Fruit fly (Drosophila melanogaster) whole organism, pupa: ENCODE results near the gene dyw.

ENCODE experiments used
- CG13204 ChIP-seq: fragments of 200-800 bp; sonication (Bioruptor generic); optimal IDR thresholded peaks from 2 replicates; lab custom pipeline; 2018; ENCODE audit warnings: missing biosample characterization, mild to moderate bottlenecking, missing genetic modification characterization, moderate library complexity
- CG32121 ChIP-seq: fragments of 200-800 bp; sonication (Bioruptor generic); IDR thresholded peaks from 2 replicates; pipeline ENCODE4 v1.3.6; 2022; ENCODE audit warnings: missing biosample characterization, missing genetic modification characterization
- CG4496 ChIP-seq: fragments of 200-800 bp; sonication (Bioruptor generic); IDR thresholded peaks from 3 replicates; pipeline ENCODE4 v1.3.6; 2022; ENCODE audit warnings: missing biosample characterization, missing genetic modification characterization
- CG9948 ChIP-seq: fragments of 200-800 bp; sonication (Bioruptor generic); optimal IDR thresholded peaks from 2 replicates; lab custom pipeline; 2018; ENCODE audit warnings: missing biosample characterization, mild to moderate bottlenecking, missing genetic modification characterization, moderate library complexity
- EcR ChIP-seq: fragments of 200-800 bp; sonication (Bioruptor generic); optimal IDR thresholded peaks from 3 replicates; lab custom pipeline; 2019; ENCODE audit warnings: missing biosample characterization, missing genetic modification characterization, mild to moderate bottlenecking, moderate library complexity, missing genetic modification reagents
- Ets98B ChIP-seq: fragments of 200-800 bp; sonication (Bioruptor generic); IDR thresholded peaks from 2 replicates; pipeline ENCODE4 v1.3.6; 2022; ENCODE audit warnings: missing biosample characterization, missing genetic modification characterization
- Pif1A ChIP-seq: fragments of 200-800 bp; sonication (Bioruptor generic); optimal IDR thresholded peaks from 3 replicates; lab custom pipeline; 2016; ENCODE audit warnings: missing biosample characterization, missing genetic modification characterization
- Snoo ChIP-seq: fragments of 200-800 bp; sonication (Bioruptor generic); optimal IDR thresholded peaks from 3 replicates; lab custom pipeline; 2017; ENCODE audit warnings: missing biosample characterization, mild to moderate bottlenecking, missing genetic modification characterization, inconsistent platforms
- gl ChIP-seq: fragments of 200-800 bp; sonication (Bioruptor generic); optimal IDR thresholded peaks from 2 replicates; lab custom pipeline; 2018; ENCODE audit warnings: missing biosample characterization, mild to moderate bottlenecking, missing genetic modification characterization

DNA sequence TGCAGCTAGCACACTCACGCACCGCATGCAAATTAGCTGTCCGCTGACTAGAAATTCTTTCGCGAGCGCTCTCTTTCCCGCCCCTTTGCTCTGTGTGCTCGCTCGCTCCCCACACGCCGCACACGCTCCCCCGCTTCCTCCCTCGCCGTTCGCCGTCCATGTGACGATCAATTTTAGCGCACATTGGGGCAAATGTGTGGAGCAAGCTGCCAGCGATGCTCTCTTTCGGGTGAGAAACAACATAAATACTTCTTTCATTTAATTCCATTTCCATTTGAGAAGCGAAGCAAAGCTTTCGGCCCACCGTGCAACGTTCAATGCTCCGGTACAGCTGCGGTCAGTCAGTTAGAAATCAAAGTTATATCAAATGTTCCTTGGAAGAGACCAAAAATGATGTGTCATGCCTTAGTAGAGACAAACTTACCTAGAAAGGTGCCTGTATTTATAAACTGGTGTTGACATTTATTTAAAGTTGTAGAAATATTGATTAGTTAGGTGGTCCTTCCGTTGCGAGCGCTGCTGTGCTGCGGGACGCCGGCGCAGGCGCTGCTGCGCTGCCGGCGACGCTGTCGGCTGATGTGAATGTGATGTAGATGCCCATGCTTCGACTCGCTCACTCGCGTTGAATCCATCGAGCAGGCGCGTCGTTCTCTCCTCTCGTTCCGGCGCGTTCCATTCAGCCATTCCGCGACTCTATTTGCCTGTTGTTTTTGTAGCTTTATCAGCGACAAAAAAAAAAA, 47.5 kb downstream of the dyw start:
- TF ChIP-seq gl (tag; lab: Kevin White, UChicago), result peak; percentile 95
- TF ChIP-seq Snoo (tag; lab: Kevin White, UChicago), result peak; percentile 98
- TF ChIP-seq CG32121 (GFP tag; lab: Robert Waterston, UW), result peak; percentile 97
- peak; percentile 100 for TF ChIP-seq EcR
- TF ChIP-seq CG4496, result peak; percentile 98
- peak; percentile 98 for TF ChIP-seq Ets98B (GFP tag; lab: Robert Waterston, UW)
- peak; percentile 92 for TF ChIP-seq CG13204 (GFP tag; lab: Kevin White, UChicago)
- TF ChIP-seq Pif1A (GFP tag; lab: Kevin White, UChicago), result peak; percentile 96
- peak; percentile 96 for TF ChIP-seq CG9948 (tag; lab: Kevin White, UChicago)
